Fruit fly (Drosophila melanogaster) whole organism, prepupa: ENCODE data around the gene CG12116.

Experiments used
- CG10631 ChIP-seq: fragments of 200-800 bp; sonication (Bioruptor generic); optimal IDR thresholded peaks from 2 replicates; lab custom pipeline; 2016; ENCODE audit warnings: missing biosample characterization, missing genetic modification characterization
- CG10669 ChIP-seq: fragments of 200-800 bp; sonication (Bioruptor generic); optimal IDR thresholded peaks from 3 replicates; lab custom pipeline; 2018; ENCODE audit warnings: missing biosample characterization, mild to moderate bottlenecking, missing genetic modification characterization, moderate library complexity
- CG11294 ChIP-seq: fragments of 200-800 bp; sonication (Bioruptor generic); IDR thresholded peaks from 2 replicates; pipeline ENCODE4 v1.3.6; 2022; ENCODE audit warnings: missing biosample characterization, missing genetic modification characterization
- CG11902 ChIP-seq: fragments of 200-800 bp; sonication (Bioruptor generic); optimal IDR thresholded peaks from 3 replicates; lab custom pipeline; 2016; ENCODE audit warnings: missing biosample characterization, missing genetic modification characterization
- CG15336 ChIP-seq: fragments of 200-800 bp; sonication (Bioruptor generic); IDR thresholded peaks from 2 replicates; pipeline ENCODE4 v1.3.6; 2022; ENCODE audit warnings: missing biosample characterization, missing genetic modification characterization
- CG1621 ChIP-seq: fragments of 200-800 bp; sonication (Bioruptor generic); optimal IDR thresholded peaks from 3 replicates; lab custom pipeline; 2018; ENCODE audit warnings: missing biosample characterization, mild to moderate bottlenecking, missing genetic modification characterization
- CG16779 ChIP-seq: fragments of 200-800 bp; sonication (Bioruptor generic); optimal IDR thresholded peaks from 3 replicates; lab custom pipeline; 2017; ENCODE audit warnings: missing biosample characterization, mild to moderate bottlenecking, missing genetic modification characterization
- CG6808 ChIP-seq: fragments of 200-800 bp; sonication (Bioruptor generic); optimal IDR thresholded peaks from 3 replicates; lab custom pipeline; 2017; ENCODE audit warnings: missing biosample characterization, missing genetic modification characterization, mild to moderate bottlenecking, moderate library complexity, missing genetic modification reagents
- CG8119 ChIP-seq: fragments of 200-800 bp; sonication (Bioruptor generic); IDR thresholded peaks from 3 replicates; pipeline ENCODE4 v1.3.6; 2022; ENCODE audit warnings: missing biosample characterization, missing genetic modification characterization
- Hr38 ChIP-seq: sonication (Bioruptor generic); optimal IDR thresholded peaks from 2 replicates; lab custom pipeline; 2016; ENCODE audit warnings: missing biosample characterization, missing genetic modification characterization
- Met ChIP-seq: fragments of 200-800 bp; sonication (Bioruptor generic); optimal IDR thresholded peaks from 3 replicates; lab custom pipeline; 2016; ENCODE audit warnings: missing biosample characterization, missing genetic modification characterization
- dsx ChIP-seq: fragments of 200-800 bp; optimal IDR thresholded peaks from 3 replicates; lab custom pipeline; 2019; ENCODE audit warnings: missing biosample characterization, mild to moderate bottlenecking, missing genetic modification characterization, moderate library complexity; ENCODE audit not compliant: poor library complexity, severe bottlenecking
- net ChIP-seq: fragments of 200-800 bp; sonication (Bioruptor generic); optimal IDR thresholded peaks from 3 replicates; lab custom pipeline; 2016; ENCODE audit warnings: missing biosample characterization, missing genetic modification characterization
- vri ChIP-seq: fragments of 200-800 bp; sonication (Bioruptor generic); optimal IDR thresholded peaks from 3 replicates; lab custom pipeline; 2016; ENCODE audit warnings: missing biosample characterization, mild to moderate bottlenecking, missing genetic modification characterization

- TF ChIP-seq Hr38 (GFP tag; lab: Kevin White, UChicago), result no peak
- TF ChIP-seq CG1621 (tag; lab: Kevin White, UChicago), result no peak
- TF ChIP-seq Met (GFP tag; lab: Kevin White, UChicago), result no peak
- no peak for TF ChIP-seq CG10631 (GFP tag; lab: Kevin White, UChicago)
- TF ChIP-seq CG10669 (GFP tag; lab: Kevin White, UChicago), result no peak
- TF ChIP-seq CG6808, result no peak
- no peak for TF ChIP-seq net
- TF ChIP-seq CG11902, result no peak
- TF ChIP-seq CG15336 (GFP tag; lab: Robert Waterston, UW), result no peak
- no peak for TF ChIP-seq CG11294
- no peak for TF ChIP-seq vri (GFP tag; lab: Kevin White, UChicago)
- no peak for TF ChIP-seq dsx (GFP tag; lab: Kevin White, UChicago)
- TF ChIP-seq CG8119 (GFP tag; lab: Robert Waterston, UW), result no peak
- TF ChIP-seq CG16779 (tag; lab: Kevin White, UChicago), result no peak
Observed at dm6 chrX:8489485-8489970, 20.7 kb upstream of the CG12116 start, which contains the start of gene otu.
